Worm (Caenorhabditis elegans): ENCODE results near the gene tmc-1.

Gene tmc-1

DNA sequence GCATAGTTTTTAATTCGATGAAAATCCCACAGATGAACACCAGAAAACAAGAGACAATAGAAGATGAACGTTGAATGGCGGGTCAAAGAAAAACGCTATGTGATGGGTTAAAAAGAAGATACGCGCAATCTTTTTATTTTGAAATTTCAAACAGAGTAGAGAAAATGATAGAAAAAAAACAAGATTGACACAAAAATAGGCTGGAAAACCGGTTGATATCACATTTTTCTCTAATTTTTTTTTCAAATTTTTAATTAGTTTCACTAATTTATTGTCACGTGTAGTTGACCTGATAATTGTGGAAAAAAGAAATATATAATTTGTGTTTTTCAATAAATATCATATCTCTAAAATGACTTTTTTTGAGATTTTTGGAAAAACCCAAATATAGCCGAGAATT is 37.9 kb upstream of the tmc-1 start, which contains the start of gene C05D9.9:
Gene C05D9.9 (minus strand): TSS at position 101 of the 400 bp plus-strand sequence.
- TF ChIP-seq dmd-6 (GFP tag; IDR thresholded peaks at IDR 0.05) (peak; percentile 34; the same call in 1 of the 2 replicates), tra-1 (GFP tag; IDR thresholded peaks at IDR 0.05) (0 out of 2 replicates have a peak, but pooled peaks have one; percentile 10), spr-1 (tag; optimal IDR thresholded peaks at IDR 0.05) (no peak), hlh-30 (tag; optimal IDR thresholded peaks at IDR 0.05; ENCODE audit: insufficient read depth) (peak; percentile 2), aha-1 (tag) (peak; percentile 88)

DNA sequence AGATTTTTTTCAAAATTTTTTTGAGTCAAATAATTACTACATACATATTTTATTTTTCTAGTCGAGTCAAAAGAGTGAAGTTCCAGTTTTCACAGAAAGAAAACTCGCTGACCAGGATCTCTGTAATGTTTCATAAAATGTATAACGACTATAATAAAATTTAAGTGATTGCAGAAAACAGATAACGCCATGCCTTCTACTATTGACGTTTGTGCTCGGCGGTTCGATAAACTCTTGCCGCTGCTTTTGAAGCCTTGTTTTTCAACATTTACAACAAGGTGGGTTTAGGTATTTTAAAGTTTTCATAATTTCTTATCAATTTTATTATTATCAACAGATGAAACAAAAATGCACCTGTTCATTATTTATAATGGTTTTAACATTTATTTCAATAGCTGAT is 36.6 kb upstream of the tmc-1 start, which contains the start of gene lmp-2:
Gene lmp-2 (plus strand): TSS at position 190 of the 400 bp plus-strand sequence.
- TF ChIP-seq ztf-7 (tag; optimal IDR thresholded peaks at IDR 0.05) (no peak), fkh-10 (GFP tag; optimal IDR thresholded peaks at IDR 0.05) (no peak), hlh-11 (tag; optimal IDR thresholded peaks at IDR 0.05) (peak; percentile 42), nhr-28 (tag; optimal IDR thresholded peaks at IDR 0.05) (peak; percentile 73), ZK337.2 (GFP tag; IDR thresholded peaks at IDR 0.05) (no peak), snpc-4 (tag; optimal IDR thresholded peaks at IDR 0.05) (no peak), cey-2 (tag; optimal IDR thresholded peaks at IDR 0.05; ENCODE audit: borderline replicate concordance, insufficient read depth) (no peak), lin-13 (GFP tag; optimal IDR thresholded peaks at IDR 0.05) (no peak), php-3 (GFP tag; IDR thresholded peaks at IDR 0.05) (peak; percentile 88), dve-1 (tag; optimal IDR thresholded peaks at IDR 0.05; ENCODE audit: insufficient read depth) (peak; percentile 62), daf-16 (GFP tag; optimal IDR thresholded peaks at IDR 0.05) (no peak), daf-16 (tag; optimal IDR thresholded peaks at IDR 0.05) (peak; percentile 93), pqm-1 (tag; optimal IDR thresholded peaks at IDR 0.05) (peak; percentile 83)

- TF ChIP-seq php-3 (GFP tag; IDR thresholded peaks at IDR 0.05) (no peak), zfp-2 (tag; optimal IDR thresholded peaks at IDR 0.05) (no peak), pqm-1 (tag; optimal IDR thresholded peaks at IDR 0.05) (peak; percentile 11), dmd-9 (GFP tag; IDR thresholded peaks at IDR 0.05) (no peak), vab-7 (GFP tag; IDR thresholded peaks at IDR 0.05) (no peak), dmd-8 (GFP tag; IDR thresholded peaks at IDR 0.05) (no peak), set-16 (GFP tag; IDR thresholded peaks at IDR 0.05) (no peak), dpl-1 (GFP tag; optimal IDR thresholded peaks at IDR 0.05) (no peak), zip-11 (GFP tag; IDR thresholded peaks at IDR 0.05) (no peak), ama-1 (optimal IDR thresholded peaks at IDR 0.05) (no peak), nhr-28 (tag; optimal IDR thresholded peaks at IDR 0.05) (peak; percentile 74), Y5F2A.4 (GFP tag; optimal IDR thresholded peaks at IDR 0.05) (no peak), ceh-62 (tag; optimal IDR thresholded peaks at IDR 0.05) (no peak), lin-13 (GFP tag; optimal IDR thresholded peaks at IDR 0.05) (no peak), attf-4 (tag; optimal IDR thresholded peaks at IDR 0.05) (no peak), ceh-44 (GFP tag; IDR thresholded peaks at IDR 0.05) (no peak), aha-1 (tag) (peak; percentile 35), Y105C5A.15 (GFP tag; IDR thresholded peaks at IDR 0.05) (no peak), Y75B8A.6 (GFP tag; IDR thresholded peaks at IDR 0.05) (no peak), mdt-29 (GFP tag; IDR thresholded peaks at IDR 0.05) (no peak), nhr-77 (tag; optimal IDR thresholded peaks at IDR 0.05) (no peak), lin-1 (GFP tag; IDR thresholded peaks at IDR 0.05) (no peak), fos-1 (tag; optimal IDR thresholded peaks at IDR 0.05) (no peak), F49E8.2 (tag; optimal IDR thresholded peaks at IDR 0.05; ENCODE audit: borderline replicate concordance) (no peak), zfp-3 (GFP tag; conservative IDR thresholded peaks at IDR 0.05) (no peak), cey-2 (tag; optimal IDR thresholded peaks at IDR 0.05; ENCODE audit: borderline replicate concordance, insufficient read depth) (no peak), madf-5 (GFP tag; IDR thresholded peaks at IDR 0.05) (no peak), lir-3 (tag; optimal IDR thresholded peaks at IDR 0.05) (no peak), nhr-10 (tag; optimal IDR thresholded peaks at IDR 0.05) (no peak), egl-27 (tag; optimal IDR thresholded peaks at IDR 0.05) (no peak), nhr-6 (tag; optimal IDR thresholded peaks at IDR 0.05) (peak; percentile 61), dmd-6 (GFP tag; IDR thresholded peaks at IDR 0.05) (peak; percentile 52), lin-29 (GFP tag; IDR thresholded peaks at IDR 0.05) (no peak), arid-1 (GFP tag; conservative IDR thresholded peaks at IDR 0.05) (no peak), daf-16 (GFP tag; optimal IDR thresholded peaks at IDR 0.05) (no peak), daf-16 (tag; optimal IDR thresholded peaks at IDR 0.05) (no peak), ces-1 (GFP tag; optimal IDR thresholded peaks at IDR 0.05) (no peak), nhr-25 (tag; optimal IDR thresholded peaks at IDR 0.05; ENCODE audit: borderline replicate concordance, insufficient read depth) (no peak)
These were observed 35.8 kb upstream of the tmc-1 start for ce11 chrX:1126207-1126606.

Data from whole organism, L4 larva.